Fruit fly (Drosophila melanogaster) whole organism, wandering third instar larva: Measurements from ENCODE around the gene Fuca.

Source experiments
- Abd-B ChIP-seq: fragments of >200 bp; optimal IDR thresholded peaks from 2 replicates; lab custom pipeline; 2017; ENCODE audit warnings: missing biosample characterization, missing genetic modification characterization
- CG32264 ChIP-seq: fragments of 200-800 bp; sonication (Bioruptor generic); optimal IDR thresholded peaks from 2 replicates; lab custom pipeline; 2016; ENCODE audit warnings: missing biosample characterization, missing genetic modification characterization
- CG9705 ChIP-seq: fragments of 200-800 bp; sonication (Bioruptor generic); optimal IDR thresholded peaks from 2 replicates; lab custom pipeline; 2018; ENCODE audit warnings: missing biosample characterization, mild to moderate bottlenecking, missing genetic modification characterization
- CrebA ChIP-seq: fragments of 200-800 bp; sonication (Bioruptor generic); optimal IDR thresholded peaks from 2 replicates; lab custom pipeline; 2016; ENCODE audit warnings: missing biosample characterization, mild to moderate bottlenecking, missing genetic modification characterization, borderline replicate concordance
- Dfd ChIP-seq: fragments of >200 bp; optimal IDR thresholded peaks from 2 replicates; lab custom pipeline; 2017; ENCODE audit warnings: missing biosample characterization, missing genetic modification characterization
- GATAd ChIP-seq: sonication (Bioruptor generic); optimal IDR thresholded peaks from 2 replicates; lab custom pipeline; 2016; ENCODE audit warnings: missing biosample characterization, missing genetic modification characterization
- HLH106 ChIP-seq: fragments of 200-800 bp; optimal IDR thresholded peaks from 3 replicates; lab custom pipeline; 2019; ENCODE audit warnings: missing biosample characterization, mild to moderate bottlenecking, missing genetic modification characterization, moderate library complexity
- Hr78 ChIP-seq: fragments of >200 bp; optimal IDR thresholded peaks from 2 replicates; lab custom pipeline; 2017; ENCODE audit warnings: missing biosample characterization, missing genetic modification characterization
- Jra ChIP-seq: sonication (Bioruptor generic); optimal IDR thresholded peaks from 2 replicates; lab custom pipeline; 2016; ENCODE audit warnings: missing biosample characterization, missing genetic modification characterization
- Myc ChIP-seq: fragments of >200 bp; optimal IDR thresholded peaks from 2 replicates; lab custom pipeline; 2017
- N ChIP-seq: fragments of >200 bp; optimal IDR thresholded peaks from 2 replicates; lab custom pipeline; 2018; ENCODE audit warnings: missing biosample characterization, missing external identifiers, missing genetic modification characterization
- OdsH ChIP-seq: fragments of 200-800 bp; sonication (Bioruptor generic); optimal IDR thresholded peaks from 2 replicates; lab custom pipeline; 2016; ENCODE audit warnings: missing biosample characterization, mild to moderate bottlenecking, missing genetic modification characterization
- Rel ChIP-seq, 2 experiments: fragments of 200-800 bp; sonication (Bioruptor generic) in 1 of 2; optimal IDR thresholded peaks; 2 replicates in 1 of 2; 3 replicates in 1 of 2; lab custom pipeline; 2016 to 2019; ENCODE audit warnings: mild to moderate bottlenecking in 2 of 2, missing biosample characterization in 2 of 2, missing genetic modification characterization in 2 of 2, moderate library complexity in 1 of 2
- Sp1 ChIP-seq: fragments of 200-800 bp; sonication (Bioruptor generic); optimal IDR thresholded peaks from 3 replicates; lab custom pipeline; 2019; ENCODE audit warnings: missing biosample characterization, mild to moderate bottlenecking, missing genetic modification characterization, moderate library complexity
- Vsx2 ChIP-seq: fragments of 200-300, 225-300 bp; sonication (Bioruptor generic); optimal IDR thresholded peaks from 2 replicates; lab custom pipeline; 2018; ENCODE audit warnings: missing biosample characterization, missing genetic modification characterization; ENCODE audit not compliant: partially characterized antibody
- br ChIP-seq: fragments of 200-800 bp; sonication (Bioruptor generic); optimal IDR thresholded peaks from 2 replicates; lab custom pipeline; 2016; ENCODE audit warnings: missing biosample characterization, missing genetic modification characterization
- dl ChIP-seq, 2 experiments: fragments of 175-275, 200-275 bp in 1 of 2; fragments of 200-275 bp in 1 of 2; sonication (Bioruptor generic); optimal IDR thresholded peaks; lab custom pipeline; 2018; ENCODE audit warnings: mild to moderate bottlenecking in 2 of 2, missing biosample characterization in 2 of 2, missing genetic modification characterization in 2 of 2, moderate library complexity in 2 of 2; ENCODE audit not compliant: partially characterized antibody in 2 of 2, insufficient read depth in 1 of 2
- dmrt93B ChIP-seq: fragments of 200-800 bp; sonication (Bioruptor generic); optimal IDR thresholded peaks from 2 replicates; lab custom pipeline; 2018; ENCODE audit warnings: missing biosample characterization, mild to moderate bottlenecking, missing genetic modification characterization
- foxo ChIP-seq, 2 experiments: fragments of 200-800 bp; sonication (Bioruptor generic); optimal IDR thresholded peaks; 2 replicates in 1 of 2; 3 replicates in 1 of 2; lab custom pipeline; 2016 to 2017; ENCODE audit warnings: missing biosample characterization in 2 of 2, missing genetic modification characterization in 2 of 2
- fru ChIP-seq: fragments of 200-800 bp; sonication (Bioruptor generic); optimal IDR thresholded peaks from 3 replicates; lab custom pipeline; 2016; ENCODE audit warnings: missing biosample characterization, mild to moderate bottlenecking, missing genetic modification characterization
- h ChIP-seq: fragments of 200-800 bp; sonication (Bioruptor generic); optimal IDR thresholded peaks from 3 replicates; lab custom pipeline; 2016; ENCODE audit warnings: missing biosample characterization, mild to moderate bottlenecking, missing genetic modification characterization
- lola ChIP-seq: fragments of >200 bp; optimal IDR thresholded peaks from 2 replicates; lab custom pipeline; 2017; ENCODE audit warnings: missing biosample characterization, missing genetic modification characterization
- pan ChIP-seq: fragments of >200 bp; optimal IDR thresholded peaks from 2 replicates; lab custom pipeline; 2017
- psq ChIP-seq: fragments of 200-800 bp; sonication (Bioruptor generic); optimal IDR thresholded peaks from 3 replicates; lab custom pipeline; 2017; ENCODE audit warnings: missing biosample characterization, mild to moderate bottlenecking, missing genetic modification characterization, moderate library complexity
- sage ChIP-seq: fragments of 200-800 bp; sonication (Bioruptor generic); optimal IDR thresholded peaks from 2 replicates; lab custom pipeline; 2016; ENCODE audit warnings: missing biosample characterization, mild to moderate bottlenecking, missing genetic modification characterization
- sv ChIP-seq: fragments of 200-800 bp; sonication (Bioruptor generic); optimal IDR thresholded peaks from 3 replicates; lab custom pipeline; 2016; ENCODE audit warnings: missing biosample characterization, missing genetic modification characterization
- tai ChIP-seq: sonication (Bioruptor generic); optimal IDR thresholded peaks from 2 replicates; lab custom pipeline; 2016; ENCODE audit warnings: missing biosample characterization, missing genetic modification characterization
- usp ChIP-seq: fragments of >200 bp; optimal IDR thresholded peaks from 2 replicates; lab custom pipeline; 2017; ENCODE audit warnings: missing biosample characterization, missing genetic modification characterization
- woc ChIP-seq: sonication (Bioruptor generic); optimal IDR thresholded peaks from 2 replicates; lab custom pipeline; 2016; ENCODE audit warnings: missing biosample characterization, mild to moderate bottlenecking, missing genetic modification characterization

Gene Fuca

dm6 chr3L:11560885-11561284 lies 38.4 kb upstream of the Fuca start:
- TF ChIP-seq br (GFP tag; lab: Kevin White, UChicago) (no peak), psq (peak; percentile 89), HLH106 (tag; lab: Kevin White, UChicago) (no peak), N (GFP tag; lab: Kevin White, UChicago) (no peak), woc (no peak), Vsx2 (GFP tag; lab: Kevin White, UChicago) (no peak), lola (no peak), Rel (GFP tag; optimal IDR thresholded peaks at IDR 0.05; lab: Kevin White, UChicago) (no peak), Rel (tag; optimal IDR thresholded peaks at IDR 0.05; lab: Kevin White, UChicago) (peak; percentile 53)

- TF ChIP-seq GATAd (GFP tag; lab: Kevin White, UChicago): no peak
- TF ChIP-seq Vsx2 (GFP tag; lab: Kevin White, UChicago): no peak
- no peak for TF ChIP-seq CrebA (GFP tag; lab: Kevin White, UChicago)
- no peak for TF ChIP-seq Abd-B (GFP tag; lab: Kevin White, UChicago)
- no peak for TF ChIP-seq Hr78 (GFP tag; lab: Kevin White, UChicago)
- TF ChIP-seq sage: no peak
- TF ChIP-seq CG9705 (GFP tag; lab: Kevin White, UChicago): no peak
- no peak for TF ChIP-seq Rel (GFP tag; optimal IDR thresholded peaks at IDR 0.05; lab: Kevin White, UChicago)
- TF ChIP-seq Rel (tag; optimal IDR thresholded peaks at IDR 0.05; lab: Kevin White, UChicago): no peak
- TF ChIP-seq foxo (GFP tag; optimal IDR thresholded peaks at IDR 0.05; lab: Kevin White, UChicago): no peak
- no peak for TF ChIP-seq HLH106 (tag; lab: Kevin White, UChicago)
- no peak for TF ChIP-seq lola
- TF ChIP-seq, all 38 proteins: peak for 0
Observed at dm6 chr3L:11557209-11557608, 34.7 kb upstream of the Fuca start.

DNA sequence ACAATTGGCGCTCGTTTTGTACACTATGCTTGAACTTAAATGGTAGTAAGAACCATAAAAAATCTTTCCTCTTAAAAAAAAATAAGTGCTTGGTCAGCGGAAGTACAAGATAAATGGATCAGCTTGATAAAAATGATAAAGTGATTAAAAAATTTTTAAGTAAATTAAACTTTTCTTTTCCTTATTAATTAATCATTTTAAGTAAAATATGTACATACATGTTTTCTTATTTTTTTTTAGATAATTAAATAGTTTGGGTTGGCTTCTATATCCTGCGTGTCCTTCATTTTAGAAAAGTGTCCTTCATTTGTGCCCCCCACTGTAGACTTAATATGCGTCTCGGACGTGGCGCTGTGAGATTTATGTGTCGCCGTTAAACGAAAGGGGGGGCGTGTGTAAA lies 34.1 kb upstream of the Fuca start:
- peak; percentile 17 for TF ChIP-seq sv (GFP tag; lab: Kevin White, UChicago)
- TF ChIP-seq CrebA (GFP tag; lab: Kevin White, UChicago): no peak
- TF ChIP-seq fru: peak; percentile 15

- TF ChIP-seq h (GFP tag; lab: Kevin White, UChicago) (no peak), OdsH (GFP tag; lab: Kevin White, UChicago) (no peak), sv (GFP tag; lab: Kevin White, UChicago) (peak; percentile 57), Dfd (GFP tag; lab: Kevin White, UChicago) (peak; percentile 89)
- TF ChIP-seq, all 38 proteins: peak for 2
Observed at dm6 chr3L:11555662-11556460, 33.3 kb upstream of the Fuca start.

DNA sequence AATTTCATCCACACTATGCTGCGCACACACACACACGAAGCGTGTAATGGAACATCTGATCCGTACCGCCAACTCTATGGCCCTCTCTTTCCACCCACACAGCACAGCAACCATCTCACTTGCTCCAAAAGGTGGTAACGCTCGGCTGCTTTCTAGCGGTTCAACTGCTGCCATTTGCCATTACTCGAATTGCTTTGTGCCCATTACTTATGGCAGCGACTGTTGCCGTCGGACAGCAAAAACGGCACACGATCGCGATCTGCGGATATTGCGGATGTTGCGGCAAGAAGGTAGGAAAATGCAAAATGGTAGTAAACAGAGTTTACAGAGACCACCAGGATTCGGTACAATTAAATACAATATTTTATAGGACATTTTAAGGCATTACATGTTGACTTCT lies 32.3 kb upstream of the Fuca start:
- TF ChIP-seq sv (GFP tag; lab: Kevin White, UChicago) (no peak), usp (GFP tag; lab: Kevin White, UChicago) (no peak), GATAd (GFP tag; lab: Kevin White, UChicago) (no peak), woc (no peak), Rel (GFP tag; optimal IDR thresholded peaks at IDR 0.05; lab: Kevin White, UChicago) (no peak), Rel (tag; optimal IDR thresholded peaks at IDR 0.05; lab: Kevin White, UChicago) (no peak), Hr78 (GFP tag; lab: Kevin White, UChicago) (no peak), Myc (no peak), CG32264 (GFP tag; lab: Kevin White, UChicago) (no peak), dl (GFP tag; optimal IDR thresholded peaks at IDR 0.05; lab: Kevin White, UChicago; ENCODE audit: insufficient read depth in 1 of 2, partially characterized antibody in 2 of 2) (no peak), psq (no peak), Jra (GFP tag; lab: Kevin White, UChicago) (no peak), Sp1 (GFP tag; lab: Kevin White, UChicago) (no peak), dmrt93B (GFP tag; lab: Kevin White, UChicago) (no peak), pan (no peak), N (GFP tag; lab: Kevin White, UChicago) (no peak), tai (GFP tag; lab: Kevin White, UChicago) (no peak)
